Worm (Caenorhabditis elegans): ENCODE results near the gene Y17G7B.8.
A peak's percentile ranks its signal among the peaks of the same experiment; 100 is the strongest.

Gene Y17G7B.8

ce11 chrII:11992701-11993100, 34.8 kb downstream of the Y17G7B.8 start, which contains the start of gene dhps-1:
Gene dhps-1 (plus strand): TSS chrII:11993001.
- TF ChIP-seq gei-17 (GFP tag; optimal IDR thresholded peaks at IDR 0.05) (no peak), lin-54 (GFP tag; optimal IDR thresholded peaks at IDR 0.05) (no peak)

ce11 chrII:11988724-11989123, 38.8 kb downstream of the Y17G7B.8 start, which contains the start of gene Y17G7B.3:
Gene Y17G7B.3 (plus strand): TSS chrII:11989024.
- TF ChIP-seq F55B11.4 (tag; optimal IDR thresholded peaks at IDR 0.05; ENCODE audit: borderline replicate concordance, insufficient read depth) (no peak), lin-35 (GFP tag; optimal IDR thresholded peaks at IDR 0.05) (no peak), bed-2 (GFP tag; IDR thresholded peaks at IDR 0.05) (no peak), ceh-91 (GFP tag; IDR thresholded peaks at IDR 0.05) (no peak), ceh-58 (GFP tag; IDR thresholded peaks at IDR 0.05) (no peak), lin-54 (GFP tag; optimal IDR thresholded peaks at IDR 0.05) (no peak), tbx-9 (tag; optimal IDR thresholded peaks at IDR 0.05; ENCODE audit: borderline replicate concordance) (no peak), ceh-100 (GFP tag; IDR thresholded peaks at IDR 0.05) (no peak), snpc-1.3 (tag; optimal IDR thresholded peaks at IDR 0.05; ENCODE audit: insufficient read depth) (no peak), aptf-3 (GFP tag; IDR thresholded peaks at IDR 0.05) (no peak), C17E4.6 (GFP tag; IDR thresholded peaks at IDR 0.05) (no peak)

ce11 chrII:11980110-11980509, 47.4 kb downstream of the Y17G7B.8 start:
- peak; percentile 92 for TF ChIP-seq ceh-91 (GFP tag; IDR thresholded peaks at IDR 0.05)
- no peak; the same call in none of the 2 replicates for TF ChIP-seq cebp-1 (GFP tag; IDR thresholded peaks at IDR 0.05)
- TF ChIP-seq cebp-1 (tag; optimal IDR thresholded peaks at IDR 0.05) = peak; percentile 58
- peak; percentile 70; the same call in 1 of the 2 replicates for TF ChIP-seq Y53F4B.3 (GFP tag; IDR thresholded peaks at IDR 0.05)
- TF ChIP-seq Y53G8AR.9 (GFP tag; conservative IDR thresholded peaks at IDR 0.05) = peak; percentile 92
- TF ChIP-seq Y95B8A.8 (GFP tag; IDR thresholded peaks at IDR 0.05) = peak; percentile 97
- TF ChIP-seq F57C9.4 (tag; optimal IDR thresholded peaks at IDR 0.05) = no peak
- TF ChIP-seq ets-4 (GFP tag; optimal IDR thresholded peaks at IDR 0.05) = no peak
- TF ChIP-seq ama-1 (optimal IDR thresholded peaks at IDR 0.05) = no peak
- no peak for TF ChIP-seq ama-1 (GFP tag; optimal IDR thresholded peaks at IDR 0.05)
- peak; percentile 74 for TF ChIP-seq pha-4 (tag; optimal IDR thresholded peaks at IDR 0.05)
- peak; percentile 23 for TF ChIP-seq snpc-4 (GFP tag; optimal IDR thresholded peaks at IDR 0.05)
- peak in 3 of 4 experiments; percentile 66 to 79 (median 66) for TF ChIP-seq snpc-4 (tag; optimal IDR thresholded peaks at IDR 0.05)
- TF ChIP-seq ztf-26 (tag; optimal IDR thresholded peaks at IDR 0.05) = peak; percentile 76
- TF ChIP-seq ztf-28 (GFP tag; IDR thresholded peaks at IDR 0.05) = peak; percentile 96
- peak; percentile 92 for TF ChIP-seq B0019.2 (GFP tag; conservative IDR thresholded peaks at IDR 0.05)
- TF ChIP-seq attf-6 (GFP tag; IDR thresholded peaks at IDR 0.05) = no peak
- TF ChIP-seq K12H6.12 (tag; optimal IDR thresholded peaks at IDR 0.05) = peak; percentile 82
- TF ChIP-seq zim-3 (tag; optimal IDR thresholded peaks at IDR 0.05) = no peak
- peak; percentile 89 for TF ChIP-seq athp-1 (tag; optimal IDR thresholded peaks at IDR 0.05)
- TF ChIP-seq die-1 (tag; optimal IDR thresholded peaks at IDR 0.05) = no peak
- TF ChIP-seq ztf-6 (GFP tag; IDR thresholded peaks at IDR 0.05) = no peak; the same call in 1 of the 2 replicates
- TF ChIP-seq Y56A3A.18 (GFP tag; IDR thresholded peaks at IDR 0.05) = no peak
- no peak for TF ChIP-seq hlh-26 (GFP tag; conservative IDR thresholded peaks at IDR 0.05)
- TF ChIP-seq lsl-1 (GFP tag; optimal IDR thresholded peaks at IDR 0.05) = peak; percentile 85
- TF ChIP-seq akir-1 (GFP tag; optimal IDR thresholded peaks at IDR 0.05) = no peak
- TF ChIP-seq ztf-18 (tag; optimal IDR thresholded peaks at IDR 0.05) = peak; percentile 71
- peak; percentile 92 for TF ChIP-seq lin-40 (tag; optimal IDR thresholded peaks at IDR 0.05)
- peak; percentile 83 for TF ChIP-seq hsf-1 (GFP tag; IDR thresholded peaks at IDR 0.05)
- TF ChIP-seq xnd-1 (tag; optimal IDR thresholded peaks at IDR 0.05) = peak; percentile 4
- TF ChIP-seq mcd-1 (GFP tag; IDR thresholded peaks at IDR 0.05) = peak; percentile 88
- TF ChIP-seq egrh-3 (GFP tag; IDR thresholded peaks at IDR 0.05) = peak; percentile 59
- TF ChIP-seq snpc-3.4 (tag; optimal IDR thresholded peaks at IDR 0.05) = peak; percentile 88
- no peak for TF ChIP-seq Y79H2A.3 (GFP tag; conservative IDR thresholded peaks at IDR 0.05)
- TF ChIP-seq ceh-100 (GFP tag; IDR thresholded peaks at IDR 0.05) = peak; percentile 99
- TF ChIP-seq lir-1 (GFP tag; conservative IDR thresholded peaks at IDR 0.05) = peak; percentile 88
